Fruit fly (Drosophila melanogaster) whole organism, wandering third instar larva: ENCODE results near the gene Cap-D3.

ENCODE experiments used
- Abd-B ChIP-seq: fragments of >200 bp; optimal IDR thresholded peaks from 2 replicates; lab custom pipeline; 2017; ENCODE audit warnings: missing biosample characterization, missing genetic modification characterization
- Dfd ChIP-seq: fragments of >200 bp; optimal IDR thresholded peaks from 2 replicates; lab custom pipeline; 2017; ENCODE audit warnings: missing biosample characterization, missing genetic modification characterization
- Hr78 ChIP-seq: fragments of >200 bp; optimal IDR thresholded peaks from 2 replicates; lab custom pipeline; 2017; ENCODE audit warnings: missing biosample characterization, missing genetic modification characterization
- Sp1 ChIP-seq: fragments of 200-800 bp; sonication (Bioruptor generic); optimal IDR thresholded peaks from 3 replicates; lab custom pipeline; 2019; ENCODE audit warnings: missing biosample characterization, mild to moderate bottlenecking, missing genetic modification characterization, moderate library complexity
- br ChIP-seq: fragments of 200-800 bp; sonication (Bioruptor generic); optimal IDR thresholded peaks from 2 replicates; lab custom pipeline; 2016; ENCODE audit warnings: missing biosample characterization, missing genetic modification characterization
- brk ChIP-seq: fragments of 200-800 bp; sonication (Bioruptor generic); optimal IDR thresholded peaks from 2 replicates; lab custom pipeline; 2016; ENCODE audit warnings: missing biosample characterization, mild to moderate bottlenecking, missing genetic modification characterization
- dl ChIP-seq, 2 experiments: fragments of 175-275, 200-275 bp in 1 of 2; fragments of 200-275 bp in 1 of 2; sonication (Bioruptor generic); optimal IDR thresholded peaks; lab custom pipeline; 2018; ENCODE audit warnings: mild to moderate bottlenecking in 2 of 2, missing biosample characterization in 2 of 2, missing genetic modification characterization in 2 of 2, moderate library complexity in 2 of 2; ENCODE audit not compliant: partially characterized antibody in 2 of 2, insufficient read depth in 1 of 2
- foxo ChIP-seq, 2 experiments: fragments of 200-800 bp; sonication (Bioruptor generic); optimal IDR thresholded peaks; 2 replicates in 1 of 2; 3 replicates in 1 of 2; lab custom pipeline; 2016 to 2017; ENCODE audit warnings: missing biosample characterization in 2 of 2, missing genetic modification characterization in 2 of 2
- h ChIP-seq: fragments of 200-800 bp; sonication (Bioruptor generic); optimal IDR thresholded peaks from 3 replicates; lab custom pipeline; 2016; ENCODE audit warnings: missing biosample characterization, mild to moderate bottlenecking, missing genetic modification characterization
- pan ChIP-seq: fragments of >200 bp; optimal IDR thresholded peaks from 2 replicates; lab custom pipeline; 2017
- psq ChIP-seq: fragments of 200-800 bp; sonication (Bioruptor generic); optimal IDR thresholded peaks from 3 replicates; lab custom pipeline; 2017; ENCODE audit warnings: missing biosample characterization, mild to moderate bottlenecking, missing genetic modification characterization, moderate library complexity
- sv ChIP-seq: fragments of 200-800 bp; sonication (Bioruptor generic); optimal IDR thresholded peaks from 3 replicates; lab custom pipeline; 2016; ENCODE audit warnings: missing biosample characterization, missing genetic modification characterization
- tai ChIP-seq: sonication (Bioruptor generic); optimal IDR thresholded peaks from 2 replicates; lab custom pipeline; 2016; ENCODE audit warnings: missing biosample characterization, missing genetic modification characterization
- usp ChIP-seq: fragments of >200 bp; optimal IDR thresholded peaks from 2 replicates; lab custom pipeline; 2017; ENCODE audit warnings: missing biosample characterization, missing genetic modification characterization

DNA sequence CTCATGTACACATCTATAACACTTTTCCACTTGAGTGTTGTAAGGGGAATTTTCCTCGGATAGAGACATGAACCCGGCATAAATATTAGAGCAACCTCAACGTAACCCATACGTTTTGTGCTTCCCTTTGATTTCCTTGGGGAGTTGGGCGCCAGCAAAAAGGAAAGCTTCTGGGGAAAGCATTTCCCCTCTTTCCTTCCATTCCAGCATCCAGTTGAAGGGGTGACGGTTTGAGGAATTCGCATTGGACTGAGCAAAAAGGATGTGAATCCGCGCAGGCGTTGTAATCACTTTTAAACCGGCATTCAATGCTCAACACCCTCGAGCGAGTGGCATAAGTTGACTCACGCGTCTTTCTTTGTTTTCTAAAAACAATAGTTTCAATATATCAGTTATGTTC lies 10.8 kb upstream of the Cap-D3 start:
- no peak for TF ChIP-seq pan (lab: Kevin White, UChicago)
- no peak for TF ChIP-seq dl (GFP tag; optimal IDR thresholded peaks at IDR 0.05; lab: Kevin White, UChicago; ENCODE audit: insufficient read depth in 1 of 2, partially characterized antibody in 2 of 2)
- TF ChIP-seq brk (GFP tag; lab: Kevin White, UChicago), result no peak
- no peak for TF ChIP-seq Hr78 (GFP tag; lab: Kevin White, UChicago)
- TF ChIP-seq sv (GFP tag; lab: Kevin White, UChicago), result no peak
- no peak for TF ChIP-seq Abd-B (GFP tag; lab: Kevin White, UChicago)
- no peak for TF ChIP-seq tai (GFP tag; lab: Kevin White, UChicago)
- no peak for TF ChIP-seq Sp1 (GFP tag; lab: Kevin White, UChicago)
- no peak for TF ChIP-seq h (GFP tag; lab: Kevin White, UChicago)
- TF ChIP-seq psq (GFP tag; lab: Kevin White, UChicago), result no peak
- TF ChIP-seq foxo (GFP tag; optimal IDR thresholded peaks at IDR 0.05; lab: Kevin White, UChicago), result no peak
- TF ChIP-seq usp (GFP tag; lab: Kevin White, UChicago), result no peak
- TF ChIP-seq Dfd (GFP tag; lab: Kevin White, UChicago), result no peak
- no peak for TF ChIP-seq br (GFP tag; lab: Kevin White, UChicago)
